Worm (Caenorhabditis elegans): ENCODE measurements around the gene T10B10.8.

Gene T10B10.8

ce11 chrX:15125138-15125537 is 40.9 kb downstream of the T10B10.8 start:
- TF ChIP-seq nhr-129 (tag; optimal IDR thresholded peaks at IDR 0.05) (no peak), mbf-1 (tag; optimal IDR thresholded peaks at IDR 0.05) (no peak), C34F6.9 (tag; optimal IDR thresholded peaks at IDR 0.05) (no peak)

- TF ChIP-seq nhr-10 (tag; optimal IDR thresholded peaks at IDR 0.05) (no peak), nhr-12 (tag; optimal IDR thresholded peaks at IDR 0.05) (no peak), lsy-2 (tag; optimal IDR thresholded peaks at IDR 0.05) (no peak), blmp-1 (tag; optimal IDR thresholded peaks at IDR 0.05; ENCODE audit: insufficient read depth) (no peak), gmeb-1 (tag; optimal IDR thresholded peaks at IDR 0.05) (no peak), dmd-4 (tag; optimal IDR thresholded peaks at IDR 0.05) (no peak), nhr-23 (tag; optimal IDR thresholded peaks at IDR 0.05) (no peak), ZK546.5 (tag; optimal IDR thresholded peaks at IDR 0.05) (no peak), ama-1 (optimal IDR thresholded peaks at IDR 0.05) (no peak), nhr-25 (tag; optimal IDR thresholded peaks at IDR 0.05) (no peak), nhr-77 (tag; optimal IDR thresholded peaks at IDR 0.05) (no peak), elt-1 (tag; optimal IDR thresholded peaks at IDR 0.05) (no peak), sma-9 (GFP tag; optimal IDR thresholded peaks at IDR 0.05) (no peak), sma-9 (tag; optimal IDR thresholded peaks at IDR 0.05) (no peak), nhr-129 (tag; optimal IDR thresholded peaks at IDR 0.05) (no peak), crh-2 (tag; optimal IDR thresholded peaks at IDR 0.05) (no peak), lin-39 (tag; optimal IDR thresholded peaks at IDR 0.05) (no peak)
Observed at ce11 chrX:15120545-15120944, 45.5 kb downstream of the T10B10.8 start.

ce11 chrX:15116514-15116913 is 49.5 kb downstream of the T10B10.8 start, which contains the start of gene R07D5.2:
TSS of gene R07D5.2 (minus strand) at chrX:15116614.
- TF ChIP-seq zag-1 (tag; optimal IDR thresholded peaks at IDR 0.05) (no peak), aly-2 (tag; optimal IDR thresholded peaks at IDR 0.05) (no peak), mbf-1 (tag; optimal IDR thresholded peaks at IDR 0.05) (no peak), nhr-77 (tag; optimal IDR thresholded peaks at IDR 0.05) (no peak), dmd-4 (tag; optimal IDR thresholded peaks at IDR 0.05) (no peak), blmp-1 (tag; optimal IDR thresholded peaks at IDR 0.05; ENCODE audit: insufficient read depth) (no peak), ama-1 (optimal IDR thresholded peaks at IDR 0.05) (no peak), unc-55 (GFP tag; optimal IDR thresholded peaks at IDR 0.05) (no peak), skn-1 (tag; optimal IDR thresholded peaks at IDR 0.05) (no peak), unc-39 (tag; optimal IDR thresholded peaks at IDR 0.05) (no peak), mab-5 (tag; optimal IDR thresholded peaks at IDR 0.05) (no peak), nhr-237 (tag; optimal IDR thresholded peaks at IDR 0.05) (no peak), elt-1 (tag; optimal IDR thresholded peaks at IDR 0.05) (no peak), snpc-4 (tag; optimal IDR thresholded peaks at IDR 0.05) (no peak), egl-27 (tag; optimal IDR thresholded peaks at IDR 0.05) (no peak)

- TF ChIP-seq ztf-1 (GFP tag; conservative IDR thresholded peaks at IDR 0.05) (no peak), lin-11 (tag; optimal IDR thresholded peaks at IDR 0.05) (no peak), mdl-1 (tag; optimal IDR thresholded peaks at IDR 0.05) (no peak), nhr-237 (tag; optimal IDR thresholded peaks at IDR 0.05) (no peak), lsy-2 (tag; optimal IDR thresholded peaks at IDR 0.05) (no peak), ztf-4 (tag; optimal IDR thresholded peaks at IDR 0.05) (no peak), aly-2 (tag; optimal IDR thresholded peaks at IDR 0.05) (no peak), crh-2 (tag; optimal IDR thresholded peaks at IDR 0.05) (no peak), alr-1 (tag; optimal IDR thresholded peaks at IDR 0.05) (no peak), nhr-10 (tag; optimal IDR thresholded peaks at IDR 0.05) (no peak)
Observed at ce11 chrX:15115748-15116147, 50.3 kb downstream of the T10B10.8 start.

- TF ChIP-seq peb-1 (tag; optimal IDR thresholded peaks at IDR 0.05) (no peak), mab-5 (tag; optimal IDR thresholded peaks at IDR 0.05) (no peak), C34F6.9 (tag; optimal IDR thresholded peaks at IDR 0.05) (no peak), aly-2 (tag; optimal IDR thresholded peaks at IDR 0.05) (no peak), ZK546.5 (tag; optimal IDR thresholded peaks at IDR 0.05) (no peak), crh-2 (tag; optimal IDR thresholded peaks at IDR 0.05) (no peak), ztf-11 (tag; optimal IDR thresholded peaks at IDR 0.05) (no peak), nhr-21 (tag; optimal IDR thresholded peaks at IDR 0.05) (no peak), blmp-1 (tag; optimal IDR thresholded peaks at IDR 0.05; ENCODE audit: insufficient read depth) (no peak), nhr-6 (tag; optimal IDR thresholded peaks at IDR 0.05) (no peak), Y55F3AM.14 (GFP tag; optimal IDR thresholded peaks at IDR 0.05) (no peak), nhr-23 (tag; optimal IDR thresholded peaks at IDR 0.05) (no peak), nhr-12 (tag; optimal IDR thresholded peaks at IDR 0.05) (no peak), lin-39 (tag; optimal IDR thresholded peaks at IDR 0.05) (no peak), lin-11 (tag; optimal IDR thresholded peaks at IDR 0.05) (no peak), ztf-1 (GFP tag; conservative IDR thresholded peaks at IDR 0.05) (no peak)
Observed at ce11 chrX:15112172-15112571, 53.9 kb downstream of the T10B10.8 start.

Data from whole organism, L2 larva.